Worm (Caenorhabditis elegans): Measurements from ENCODE around the gene ZC132.3.
"Not testable (repeated sequence)": the region's sequence is repeated elsewhere in the genome, so short reads cannot be mapped to it uniquely, and the experiment has no call there.

The ZC132.3 gene

DNA sequence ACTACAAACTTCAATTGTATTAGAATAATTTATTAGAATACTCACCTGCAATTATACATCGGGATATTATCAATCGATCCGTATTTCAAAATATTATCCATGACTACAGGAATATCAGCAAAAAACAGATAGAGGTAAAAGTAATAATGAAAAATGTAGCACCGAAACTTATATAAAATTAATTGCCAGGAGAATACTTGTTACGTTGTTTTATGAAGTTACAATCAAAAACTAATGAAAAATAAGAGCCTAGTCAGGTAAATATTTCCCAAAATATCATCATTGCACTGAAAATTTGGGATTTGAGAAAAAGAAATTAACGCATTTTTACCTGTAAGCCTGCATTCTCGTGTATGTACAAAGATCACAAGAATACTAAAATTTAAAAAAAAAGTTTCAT lies 28.4 kb downstream of the ZC132.3 start, which contains the start of gene srt-38:
TSS of gene srt-38 (minus strand) at position 101 of the 400 bp plus-strand sequence.
- TF ChIP-seq attf-6 (GFP tag; IDR thresholded peaks at IDR 0.05); ceh-79 (tag; optimal IDR thresholded peaks at IDR 0.05); ztf-25 (GFP tag; IDR thresholded peaks at IDR 0.05): not testable (repeated sequence)

- not testable (repeated sequence) for TF ChIP-seq sea-2 (GFP tag; IDR thresholded peaks at IDR 0.05); ZK185.1 (tag; optimal IDR thresholded peaks at IDR 0.05; ENCODE audit: poor library complexity, severe bottlenecking); fkh-3 (tag; optimal IDR thresholded peaks at IDR 0.05)
These were observed 31.4 kb downstream of the ZC132.3 start, which contains the start of gene srt-36 for ce11 chrV:4268213-4268612. srt-36 (minus strand) TSS chrV:4268313.

ce11 chrV:4264516-4264915 lies 35.1 kb downstream of the ZC132.3 start, which contains the start of gene srt-35:
srt-35 (minus strand) TSS chrV:4264616.
- TF ChIP-seq unc-62 (GFP tag; optimal IDR thresholded peaks at IDR 0.05) (no peak), nhr-120 (GFP tag; IDR thresholded peaks at IDR 0.05) (no peak), mxl-1 (tag; optimal IDR thresholded peaks at IDR 0.05) (no peak), D2030.7 (GFP tag; IDR thresholded peaks at IDR 0.05) (no peak), ccch-3 (GFP tag; optimal IDR thresholded peaks at IDR 0.05) (no peak), F39B2.1 (GFP tag; IDR thresholded peaks at IDR 0.05) (no peak), Y79H2A.3 (GFP tag; conservative IDR thresholded peaks at IDR 0.05) (no peak), attf-6 (GFP tag; IDR thresholded peaks at IDR 0.05) (no peak), Y53F4B.3 (GFP tag; IDR thresholded peaks at IDR 0.05) (no peak), egl-44 (GFP tag; IDR thresholded peaks at IDR 0.05) (no peak), nhr-80 (tag; optimal IDR thresholded peaks at IDR 0.05) (no peak), rcor-1 (GFP tag; IDR thresholded peaks at IDR 0.05) (no peak), snpc-4 (GFP tag; optimal IDR thresholded peaks at IDR 0.05) (no peak), snpc-4 (tag; optimal IDR thresholded peaks at IDR 0.05) (no peak), nhr-90 (tag; optimal IDR thresholded peaks at IDR 0.05) (no peak), T07F8.4 (tag; optimal IDR thresholded peaks at IDR 0.05) (no peak), ZK185.1 (tag; optimal IDR thresholded peaks at IDR 0.05; ENCODE audit: poor library complexity, severe bottlenecking) (no peak), C17E4.6 (GFP tag; IDR thresholded peaks at IDR 0.05) (no peak), let-607 (tag; optimal IDR thresholded peaks at IDR 0.05) (no peak)

- TF ChIP-seq zfh-2 (GFP tag; conservative IDR thresholded peaks at IDR 0.05) = no peak
- TF ChIP-seq ama-1 (optimal IDR thresholded peaks at IDR 0.05) = no peak
- no peak for TF ChIP-seq ama-1 (GFP tag; optimal IDR thresholded peaks at IDR 0.05)
- no peak for TF ChIP-seq nfya-2 (GFP tag; IDR thresholded peaks at IDR 0.05)
- no peak for TF ChIP-seq C17E4.6 (GFP tag; IDR thresholded peaks at IDR 0.05)
- no peak for TF ChIP-seq Y79H2A.3 (GFP tag; conservative IDR thresholded peaks at IDR 0.05)
- no peak for TF ChIP-seq unc-62 (GFP tag; optimal IDR thresholded peaks at IDR 0.05)
- no peak for TF ChIP-seq hmg-20 (GFP tag; IDR thresholded peaks at IDR 0.05)
- no peak for TF ChIP-seq ztf-22 (GFP tag; optimal IDR thresholded peaks at IDR 0.05)
- no peak for TF ChIP-seq B0261.1 (tag; optimal IDR thresholded peaks at IDR 0.05)
- TF ChIP-seq F57C9.4 (tag; optimal IDR thresholded peaks at IDR 0.05) = no peak
- no peak for TF ChIP-seq D2030.7 (GFP tag; IDR thresholded peaks at IDR 0.05)
- TF ChIP-seq Y67H2A.10 (GFP tag; conservative IDR thresholded peaks at IDR 0.05) = no peak
- no peak for TF ChIP-seq efl-1 (GFP tag; optimal IDR thresholded peaks at IDR 0.05)
- no peak for TF ChIP-seq Y56A3A.18 (GFP tag; IDR thresholded peaks at IDR 0.05)
- no peak for TF ChIP-seq ceh-58 (GFP tag; IDR thresholded peaks at IDR 0.05)
- no peak for TF ChIP-seq madf-10 (tag; optimal IDR thresholded peaks at IDR 0.05)
These were observed 38.3 kb downstream of the ZC132.3 start for ce11 chrV:4261385-4261784.

All from whole organism, young adult.